Worm (Caenorhabditis elegans) whole organism, dauer: ENCODE data around the gene ddn-2.

Experiments used
- unc-62 ChIP-seq: sonication (generic microtip); optimal IDR thresholded peaks from 2 replicates; lab custom pipeline; 2017; ENCODE audit warnings: missing biosample characterization, missing genetic modification reagents, missing genetic modification characterization

ddn-2 gene

ce11 chrII:12907070-12907469 is 1.8 kb upstream of the ddn-2 start, which contains the start of gene nspb-11:
Gene nspb-11 (plus strand): TSS chrII:12907370.
- TF ChIP-seq unc-62 (GFP tag; lab: Kevin White, UChicago): no peak

ce11 chrII:12914514-12915075 is 5.7 kb downstream of the ddn-2 start, which contains the start of gene F35C5.12:
Gene F35C5.12 (minus strand): TSS chrII:12914564.
- no peak for TF ChIP-seq unc-62 (GFP tag; lab: Kevin White, UChicago)

ce11 chrII:12918960-12919553 is 10.2 kb downstream of the ddn-2 start, which contains the start of the genes F58G1.2 and wago-4:
Gene F58G1.2 (minus strand): TSS chrII:12919010.
Gene wago-4 (plus strand): TSS chrII:12919551.
- TF ChIP-seq unc-62 (GFP tag; lab: Kevin White, UChicago): no peak

ce11 chrII:12921478-12921877 is 12.6 kb downstream of the ddn-2 start:
- TF ChIP-seq unc-62 (GFP tag; lab: Kevin White, UChicago): no peak

ce11 chrII:12923225-12923624 is 14.3 kb downstream of the ddn-2 start:
- TF ChIP-seq unc-62 (GFP tag; lab: Kevin White, UChicago): no peak

ce11 chrII:12925551-12925950 is 16.7 kb downstream of the ddn-2 start, which contains the start of gene F58G1.8:
Gene F58G1.8 (minus strand): TSS chrII:12925651.
- no peak for TF ChIP-seq unc-62 (GFP tag; lab: Kevin White, UChicago)

ce11 chrII:12928241-12928640 is 19.4 kb downstream of the ddn-2 start, which contains the start of gene F58G1.3:
Gene F58G1.3 (minus strand): TSS chrII:12928341.
- no peak for TF ChIP-seq unc-62 (GFP tag; lab: Kevin White, UChicago)

ce11 chrII:12930138-12930537 is 21.3 kb downstream of the ddn-2 start:
- TF ChIP-seq unc-62 (GFP tag; lab: Kevin White, UChicago): no peak

ce11 chrII:12931456-12931923 is 22.6 kb downstream of the ddn-2 start, which contains the start of gene dct-18:
Gene dct-18 (plus strand): TSS chrII:12931873.
- no peak for TF ChIP-seq unc-62 (GFP tag; lab: Kevin White, UChicago)

ce11 chrII:12935259-12935658 is 26.4 kb downstream of the ddn-2 start, which contains the start of gene lips-9:
Gene lips-9 (minus strand): TSS chrII:12935359.
- TF ChIP-seq unc-62 (GFP tag; lab: Kevin White, UChicago): no peak

- TF ChIP-seq unc-62 (GFP tag; lab: Kevin White, UChicago): no peak
Observed at ce11 chrII:12939161-12939560, 30.3 kb downstream of the ddn-2 start.

ce11 chrII:12939801-12940200 is 30.9 kb downstream of the ddn-2 start, which contains the start of gene arrd-10:
Gene arrd-10 (plus strand): TSS chrII:12940101.
- no peak for TF ChIP-seq unc-62 (GFP tag; lab: Kevin White, UChicago)

ce11 chrII:12942496-12942895 is 33.6 kb downstream of the ddn-2 start:
- no peak for TF ChIP-seq unc-62 (GFP tag; lab: Kevin White, UChicago)

- no peak for TF ChIP-seq unc-62 (GFP tag; lab: Kevin White, UChicago)
Observed at ce11 chrII:12944587-12945126, 35.8 kb downstream of the ddn-2 start.

ce11 chrII:12948158-12948557 is 39.3 kb downstream of the ddn-2 start, which contains the start of gene F58G1.7:
Gene F58G1.7 (minus strand): TSS chrII:12948258.
- no peak for TF ChIP-seq unc-62 (GFP tag; lab: Kevin White, UChicago)

- TF ChIP-seq unc-62 (GFP tag; lab: Kevin White, UChicago): no peak
Observed at ce11 chrII:12953297-12953696, 44.4 kb downstream of the ddn-2 start.
